Worm (Caenorhabditis elegans): ENCODE data around the gene spin-2.

The spin-2 gene

ce11 chrIV:13082106-13082505 lies 4.7 kb upstream of the spin-2 start:
- peak in 1 of 2 experiments; percentile 26 for TF ChIP-seq lin-35 (GFP tag; optimal IDR thresholded peaks at IDR 0.05)
- TF ChIP-seq nhr-90 (tag; optimal IDR thresholded peaks at IDR 0.05; ENCODE audit: poor library complexity): no peak
- no peak for TF ChIP-seq nhr-77 (tag; optimal IDR thresholded peaks at IDR 0.05)
- TF ChIP-seq grh-1 (GFP tag; IDR thresholded peaks at IDR 0.05): peak; percentile 68
- no peak for TF ChIP-seq swsn-7 (tag; optimal IDR thresholded peaks at IDR 0.05)
- TF ChIP-seq blmp-1 (tag; optimal IDR thresholded peaks at IDR 0.05): peak; percentile 45
- TF ChIP-seq fos-1 (tag; optimal IDR thresholded peaks at IDR 0.05): no peak
- TF ChIP-seq rnt-1 (tag; optimal IDR thresholded peaks at IDR 0.05): peak; percentile 2
- no peak for TF ChIP-seq isw-1 (GFP tag; IDR thresholded peaks at IDR 0.05)
- TF ChIP-seq vab-15 (tag; optimal IDR thresholded peaks at IDR 0.05): no peak
- TF ChIP-seq fkh-8 (tag; optimal IDR thresholded peaks at IDR 0.05): no peak
- no peak for TF ChIP-seq tbx-2 (tag; optimal IDR thresholded peaks at IDR 0.05)
- TF ChIP-seq efl-3 (GFP tag; optimal IDR thresholded peaks at IDR 0.05): no peak
- TF ChIP-seq nhr-237 (tag; optimal IDR thresholded peaks at IDR 0.05): no peak
- TF ChIP-seq snu-23 (GFP tag; optimal IDR thresholded peaks at IDR 0.05): peak; percentile 10
- no peak for TF ChIP-seq C04F5.9 (tag; optimal IDR thresholded peaks at IDR 0.05)
- no peak for TF ChIP-seq zip-4 (GFP tag; optimal IDR thresholded peaks at IDR 0.05)
- TF ChIP-seq fkh-4 (tag; optimal IDR thresholded peaks at IDR 0.05; ENCODE audit: borderline replicate concordance): no peak
- no peak for TF ChIP-seq ces-1 (GFP tag; optimal IDR thresholded peaks at IDR 0.05)
- no peak for TF ChIP-seq aha-1 (tag; optimal IDR thresholded peaks at IDR 0.05)
- TF ChIP-seq lin-39 (tag; optimal IDR thresholded peaks at IDR 0.05): no peak
- peak in 2 of 6 experiments; percentile 30 to 62 for TF ChIP-seq elt-3 (tag; optimal IDR thresholded peaks at IDR 0.05)
- no peak for TF ChIP-seq ama-1 (optimal IDR thresholded peaks at IDR 0.05)
- peak; percentile 39 for TF ChIP-seq nhr-20 (tag; optimal IDR thresholded peaks at IDR 0.05)
- no peak for TF ChIP-seq lin-15B (tag; optimal IDR thresholded peaks at IDR 0.05)
- no peak for TF ChIP-seq snpc-4 (tag; optimal IDR thresholded peaks at IDR 0.05)
- TF ChIP-seq lsy-2 (tag; optimal IDR thresholded peaks at IDR 0.05): peak in 1 of 2 experiments; percentile 25
- TF ChIP-seq lin-13 (GFP tag; optimal IDR thresholded peaks at IDR 0.05): no peak
- peak; percentile 48 for TF ChIP-seq lin-14 (GFP tag; optimal IDR thresholded peaks at IDR 0.05)
- TF ChIP-seq ztf-11 (tag; optimal IDR thresholded peaks at IDR 0.05): no peak
- peak; percentile 87 for TF ChIP-seq nhr-85 (tag)
- no peak for TF ChIP-seq efl-1 (optimal IDR thresholded peaks at IDR 0.05)
- peak in 1 of 2 experiments; percentile 8 for TF ChIP-seq efl-1 (GFP tag; optimal IDR thresholded peaks at IDR 0.05 in 1 of 2)
- TF ChIP-seq nhr-11 (tag; optimal IDR thresholded peaks at IDR 0.05): no peak

DNA sequence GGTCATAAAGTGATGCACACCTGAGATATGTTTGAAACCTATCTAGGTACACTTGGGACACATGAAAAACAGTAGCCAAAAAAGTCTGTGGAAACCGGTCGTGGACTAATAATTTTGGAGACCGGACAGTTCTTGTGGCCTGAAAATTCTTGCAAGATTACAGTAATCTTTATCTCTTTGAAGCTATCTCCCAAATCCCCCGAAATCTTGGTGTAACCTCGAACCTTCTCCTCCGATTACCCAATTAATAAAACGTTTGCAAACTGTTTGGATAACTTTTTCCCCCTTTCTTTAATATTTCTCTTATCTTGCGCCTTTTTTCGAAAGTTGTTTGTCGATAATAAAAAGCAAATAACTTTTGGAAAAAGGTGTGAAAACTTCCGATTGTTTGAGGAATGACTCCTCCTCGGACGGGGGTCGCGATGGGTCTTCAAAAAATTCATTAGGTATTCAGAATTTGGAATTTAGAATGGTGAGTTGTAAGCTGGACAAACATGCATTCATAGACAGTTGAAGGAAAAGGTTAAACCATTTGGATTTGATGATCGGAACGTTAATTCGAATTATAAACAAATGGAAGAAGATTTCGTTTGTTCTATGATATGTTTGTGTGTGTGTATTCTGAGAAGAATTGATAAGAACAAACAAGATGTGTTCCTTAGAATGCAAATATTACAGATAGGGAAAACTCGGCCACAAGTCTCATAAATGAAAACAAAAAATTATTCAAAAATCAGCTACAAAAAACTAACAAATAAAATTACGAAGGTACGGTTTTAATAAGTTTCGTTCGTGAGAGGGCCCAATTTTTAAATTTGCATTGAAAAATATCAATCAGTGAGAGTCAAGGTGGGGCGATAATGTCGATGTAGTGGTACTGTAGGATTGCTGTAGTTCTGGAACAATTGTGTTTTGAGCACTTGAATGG lies 3.7 kb upstream of the spin-2 start:
- TF ChIP-seq snu-23 (GFP tag; optimal IDR thresholded peaks at IDR 0.05): peak; percentile 24
- peak; percentile 67 for TF ChIP-seq ama-1 (optimal IDR thresholded peaks at IDR 0.05)
- TF ChIP-seq nhr-20 (tag; optimal IDR thresholded peaks at IDR 0.05): peak; percentile 32
- TF ChIP-seq nhr-90 (tag; optimal IDR thresholded peaks at IDR 0.05; ENCODE audit: poor library complexity): peak; percentile 28
- no peak for TF ChIP-seq unc-30 (tag; optimal IDR thresholded peaks at IDR 0.05)
- TF ChIP-seq nhr-71 (tag; optimal IDR thresholded peaks at IDR 0.05): peak; percentile 48
- peak; percentile 31; the same call in 1 of the 2 replicates for TF ChIP-seq grh-1 (GFP tag; IDR thresholded peaks at IDR 0.05)
- TF ChIP-seq nhr-47 (tag; optimal IDR thresholded peaks at IDR 0.05): peak; percentile 30
- TF ChIP-seq pax-3 (tag; optimal IDR thresholded peaks at IDR 0.05): no peak
- peak; percentile 54 for TF ChIP-seq nhr-85 (tag)
- peak in 1 of 2 experiments; percentile 26 for TF ChIP-seq lin-35 (GFP tag; optimal IDR thresholded peaks at IDR 0.05)
- TF ChIP-seq nhr-76 (tag; optimal IDR thresholded peaks at IDR 0.05): no peak
- peak; percentile 4 for TF ChIP-seq blmp-1 (tag; optimal IDR thresholded peaks at IDR 0.05)

Data from whole organism, L1 larva.